Fruit fly (Drosophila melanogaster) whole organism, embryonic: ENCODE measurements around the gene SPoCk.

ENCODE experiments used
- Atf3 ChIP-seq: fragments of 200-800 bp; sonication (Bioruptor generic); optimal IDR thresholded peaks from 3 replicates; lab custom pipeline; 2016; ENCODE audit warnings: missing biosample characterization, missing genetic modification characterization
- BEAF-32 ChIP-seq: fragments of 200-800 bp; sonication (Bioruptor generic); optimal IDR thresholded peaks from 3 replicates; lab custom pipeline; 2017; ENCODE audit warnings: missing biosample characterization, missing genetic modification characterization, mild to moderate bottlenecking, moderate library complexity, missing genetic modification reagents
- Blimp-1 ChIP-seq: fragments of 200-800 bp; sonication (Bioruptor generic); optimal IDR thresholded peaks from 3 replicates; lab custom pipeline; 2018; ENCODE audit warnings: missing biosample characterization, missing genetic modification characterization, mild to moderate bottlenecking, moderate library complexity, missing genetic modification reagents
- CG10431 ChIP-seq: fragments of 200-800 bp; sonication (Bioruptor generic); optimal IDR thresholded peaks from 3 replicates; lab custom pipeline; 2018; ENCODE audit warnings: missing biosample characterization, mild to moderate bottlenecking, missing genetic modification characterization
- CG15601 ChIP-seq: fragments of 200-800 bp; sonication (Bioruptor generic); optimal IDR thresholded peaks from 3 replicates; lab custom pipeline; 2019; ENCODE audit warnings: missing biosample characterization, mild to moderate bottlenecking, missing genetic modification characterization, moderate library complexity
- CG17385 ChIP-seq: fragments of 200-800 bp; sonication (Bioruptor generic); optimal IDR thresholded peaks from 3 replicates; lab custom pipeline; 2018; ENCODE audit warnings: missing biosample characterization, mild to moderate bottlenecking, missing genetic modification characterization
- CG17568 ChIP-seq: fragments of 200-800 bp; sonication (Bioruptor generic); optimal IDR thresholded peaks from 2 replicates; lab custom pipeline; 2018; ENCODE audit warnings: missing biosample characterization, mild to moderate bottlenecking, missing genetic modification characterization, moderate library complexity
- CG2889 ChIP-seq: fragments of 200-800 bp; sonication (Bioruptor generic); IDR thresholded peaks from 3 replicates; pipeline ENCODE4 v1.3.6; 2022; ENCODE audit warnings: missing biosample characterization, missing genetic modification characterization
- CG34422 ChIP-seq: fragments of 200-800 bp; sonication (Bioruptor generic); IDR thresholded peaks from 3 replicates; pipeline ENCODE4 v1.3.6; 2022; ENCODE audit warnings: missing biosample characterization, missing genetic modification characterization
- CG4730 ChIP-seq: fragments of 200-800 bp; sonication (Bioruptor generic); IDR thresholded peaks from 2 replicates; pipeline ENCODE4 v1.3.6; 2022; ENCODE audit warnings: missing biosample characterization, missing genetic modification characterization
- CG5180 ChIP-seq: fragments of 200-800 bp; sonication (Bioruptor generic); optimal IDR thresholded peaks from 3 replicates; lab custom pipeline; 2017; ENCODE audit warnings: missing biosample characterization, missing genetic modification characterization, mild to moderate bottlenecking, moderate library complexity, missing genetic modification reagents
- CG5245 ChIP-seq: fragments of 200-800 bp; sonication (Bioruptor generic); optimal IDR thresholded peaks from 3 replicates; lab custom pipeline; 2016; ENCODE audit warnings: missing biosample characterization, missing genetic modification characterization
- CG6689 ChIP-seq: fragments of 200-800 bp; sonication (Bioruptor generic); IDR thresholded peaks from 2 replicates; pipeline ENCODE4 v1.3.6; 2022; ENCODE audit warnings: missing biosample characterization, missing genetic modification characterization
- CG7745 ChIP-seq: fragments of 200-800 bp; sonication (Bioruptor generic); optimal IDR thresholded peaks from 2 replicates; lab custom pipeline; 2018; ENCODE audit warnings: missing biosample characterization, mild to moderate bottlenecking, missing genetic modification characterization, moderate library complexity
- CG7839 ChIP-seq: fragments of 200-800 bp; sonication (Bioruptor generic); optimal IDR thresholded peaks from 3 replicates; lab custom pipeline; 2018; ENCODE audit warnings: missing biosample characterization, mild to moderate bottlenecking, missing genetic modification characterization, moderate library complexity
- CG8765 ChIP-seq: fragments of 200-800 bp; sonication (Bioruptor generic); IDR thresholded peaks from 2 replicates; pipeline ENCODE4 v1.3.6; 2022; ENCODE audit warnings: missing biosample characterization, missing genetic modification characterization
- CG8924 ChIP-seq: fragments of 200-800 bp; optimal IDR thresholded peaks from 3 replicates; lab custom pipeline; 2019; ENCODE audit warnings: missing biosample characterization, mild to moderate bottlenecking, missing genetic modification characterization, moderate library complexity
- CG8944 ChIP-seq: fragments of 200-800 bp; sonication (Bioruptor generic); optimal IDR thresholded peaks from 3 replicates; lab custom pipeline; 2016; ENCODE audit warnings: missing biosample characterization, missing genetic modification characterization
- CTCF ChIP-seq: fragments of 200-800 bp; sonication (Bioruptor generic); optimal IDR thresholded peaks from 2 replicates; lab custom pipeline; 2017; ENCODE audit warnings: missing biosample characterization, mild to moderate bottlenecking, missing genetic modification characterization, moderate library complexity
- CkIIα-i1 ChIP-seq: fragments of 200-800 bp; sonication (Bioruptor generic); IDR thresholded peaks from 2 replicates; pipeline ENCODE4 v1.3.6; 2022; ENCODE audit warnings: missing biosample characterization, missing genetic modification characterization
- Dad ChIP-seq: fragments of 200-800 bp; sonication (Bioruptor generic); optimal IDR thresholded peaks from 3 replicates; lab custom pipeline; 2016; ENCODE audit warnings: missing biosample characterization, missing genetic modification characterization
- Dip2 ChIP-seq: fragments of 200-800 bp; sonication (Bioruptor generic); IDR thresholded peaks from 2 replicates; pipeline ENCODE4 v1.3.6; 2022; ENCODE audit warnings: missing biosample characterization, missing genetic modification characterization
- HLH3B ChIP-seq: fragments of 200-800 bp; sonication (Bioruptor generic); IDR thresholded peaks from 2 replicates; pipeline ENCODE4 v1.3.6; 2022; ENCODE audit warnings: missing biosample characterization, missing genetic modification characterization
- HLH54F ChIP-seq: fragments of 200-800 bp; sonication (Bioruptor generic); optimal IDR thresholded peaks from 3 replicates; lab custom pipeline; 2016; ENCODE audit warnings: missing biosample characterization, missing genetic modification characterization
- Lhr ChIP-seq: fragments of 200-800 bp; sonication (Bioruptor generic); optimal IDR thresholded peaks from 3 replicates; lab custom pipeline; 2017; ENCODE audit warnings: mild to moderate bottlenecking, missing biosample characterization, missing genetic modification reagents, missing genetic modification characterization
- Lpt ChIP-seq: fragments of >200 bp; optimal IDR thresholded peaks from 2 replicates; lab custom pipeline; 2018; ENCODE audit warnings: missing biosample characterization, missing genetic modification characterization
- Ravus ChIP-seq: fragments of 200-800 bp; sonication (Bioruptor generic); IDR thresholded peaks from 2 replicates; pipeline ENCODE4 v1.3.6; 2022; ENCODE audit warnings: missing biosample characterization, missing genetic modification characterization
- Sin3A ChIP-seq: fragments of >200 bp; optimal IDR thresholded peaks from 2 replicates; lab custom pipeline; 2018
- YL-1 ChIP-seq: fragments of 200-800 bp; sonication (Bioruptor generic); optimal IDR thresholded peaks from 3 replicates; lab custom pipeline; 2017; ENCODE audit warnings: missing biosample characterization, mild to moderate bottlenecking, missing genetic modification characterization
- ap ChIP-seq: fragments of 200-800 bp; sonication (Bioruptor generic); IDR thresholded peaks from 2 replicates; pipeline ENCODE4 v1.3.6; 2022; ENCODE audit warnings: missing biosample characterization, missing genetic modification characterization
- btn ChIP-seq: fragments of 200-800 bp; sonication (Bioruptor generic); optimal IDR thresholded peaks from 2 replicates; lab custom pipeline; 2016; ENCODE audit warnings: missing biosample characterization, missing genetic modification characterization
- dm ChIP-seq: fragments of 200-800 bp; sonication (Bioruptor generic); optimal IDR thresholded peaks from 3 replicates; lab custom pipeline; 2016; ENCODE audit warnings: missing biosample characterization, missing genetic modification characterization
- exex ChIP-seq: fragments of 200-800 bp; sonication (Bioruptor generic); optimal IDR thresholded peaks from 4 replicates; lab custom pipeline; 2018; ENCODE audit warnings: missing biosample characterization, mild to moderate bottlenecking, missing genetic modification characterization, moderate library complexity
- fd3F ChIP-seq: fragments of 200-800 bp; sonication (Bioruptor generic); optimal IDR thresholded peaks from 2 replicates; lab custom pipeline; 2018; ENCODE audit warnings: missing biosample characterization, mild to moderate bottlenecking, missing genetic modification characterization, moderate library complexity
- fru ChIP-seq: fragments of >200 bp; optimal IDR thresholded peaks from 2 replicates; lab custom pipeline; 2017
- ind ChIP-seq: fragments of 200-800 bp; sonication (Bioruptor generic); optimal IDR thresholded peaks from 3 replicates; lab custom pipeline; 2016; ENCODE audit warnings: missing biosample characterization, missing genetic modification characterization
- inv ChIP-seq: fragments of 200-800 bp; sonication (Bioruptor generic); IDR thresholded peaks from 2 replicates; pipeline ENCODE4 v1.3.6; 2022; ENCODE audit warnings: missing biosample characterization, missing genetic modification characterization; ENCODE audit not compliant: partially characterized antibody
- klu ChIP-seq: fragments of 200-800 bp; sonication (Bioruptor generic); IDR thresholded peaks from 2 replicates; pipeline ENCODE4 v1.3.6; 2022; ENCODE audit warnings: missing biosample characterization, missing genetic modification characterization
- lilli ChIP-seq: fragments of 200-800 bp; sonication (Bioruptor generic); optimal IDR thresholded peaks from 3 replicates; lab custom pipeline; 2016; ENCODE audit warnings: missing biosample characterization, missing genetic modification characterization
- mirr ChIP-seq: fragments of 200-800 bp; sonication (Bioruptor generic); optimal IDR thresholded peaks from 3 replicates; lab custom pipeline; 2018; ENCODE audit warnings: missing biosample characterization, mild to moderate bottlenecking, missing genetic modification characterization
- org-1 ChIP-seq: fragments of 200-800 bp; sonication (Bioruptor generic); optimal IDR thresholded peaks from 2 replicates; lab custom pipeline; 2017; ENCODE audit warnings: missing biosample characterization, missing genetic modification characterization
- pita ChIP-seq: fragments of 200-800 bp; sonication (Bioruptor generic); optimal IDR thresholded peaks from 2 replicates; lab custom pipeline; 2017; ENCODE audit warnings: missing biosample characterization, mild to moderate bottlenecking, missing genetic modification characterization
- psq ChIP-seq: fragments of 200-800 bp; sonication (Bioruptor generic); optimal IDR thresholded peaks from 2 replicates; lab custom pipeline; 2017; ENCODE audit warnings: missing biosample characterization, missing genetic modification characterization
- sc ChIP-seq, 3 experiments: fragments of >200 bp in 2 of 3; fragments of 200-800 bp in 1 of 3; sonication (Bioruptor generic) in 1 of 3; optimal IDR thresholded peaks; 2 replicates in 2 of 3; 3 replicates in 1 of 3; lab custom pipeline; 2017; ENCODE audit warnings: mild to moderate bottlenecking in 1 of 3, missing biosample characterization in 1 of 3, missing genetic modification characterization in 1 of 3, missing genetic modification reagents in 1 of 3
- sens ChIP-seq: fragments of 200-800 bp; sonication (Bioruptor generic); peaks from one replicate; lab custom pipeline; 2016; ENCODE audit warnings: missing biosample characterization, missing genetic modification characterization
- shn ChIP-seq: fragments of 200-800 bp; sonication (Bioruptor generic); optimal IDR thresholded peaks from 3 replicates; lab custom pipeline; 2016; ENCODE audit warnings: missing biosample characterization, missing genetic modification characterization
- slbo ChIP-seq: fragments of 200-800 bp; sonication (Bioruptor generic); IDR thresholded peaks from 2 replicates; pipeline ENCODE4 v1.3.6; 2022; ENCODE audit warnings: missing biosample characterization, missing genetic modification characterization
- stwl ChIP-seq: fragments of 200-800 bp; sonication (Bioruptor generic); optimal IDR thresholded peaks from 3 replicates; lab custom pipeline; 2018; ENCODE audit warnings: missing biosample characterization, mild to moderate bottlenecking, missing genetic modification characterization, moderate library complexity
- sug ChIP-seq: fragments of 200-800 bp; optimal IDR thresholded peaks from 2 replicates; lab custom pipeline; 2019; ENCODE audit warnings: missing biosample characterization, mild to moderate bottlenecking, missing genetic modification characterization, moderate library complexity
- trem ChIP-seq: fragments of 200-800 bp; optimal IDR thresholded peaks from 3 replicates; lab custom pipeline; 2019; ENCODE audit warnings: missing biosample characterization, mild to moderate bottlenecking, missing genetic modification characterization, moderate library complexity

The SPoCk gene

DNA sequence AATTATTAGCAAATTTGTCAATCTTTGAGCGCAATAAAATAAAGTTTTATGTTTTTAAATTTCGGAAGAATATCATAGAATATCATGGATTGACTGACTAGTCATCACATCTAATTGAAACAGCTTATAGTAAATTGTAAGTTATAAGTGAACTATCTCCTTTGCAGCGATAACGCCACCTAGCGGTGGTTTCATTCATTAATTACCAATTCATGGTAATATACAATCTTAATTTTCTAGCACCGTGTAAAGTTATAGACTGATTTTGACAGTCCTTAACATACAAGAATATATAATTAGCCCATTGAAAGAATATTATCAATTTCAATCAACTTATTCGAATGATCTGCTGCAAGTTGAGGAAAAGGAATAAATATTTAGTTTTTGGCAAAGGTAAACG is 35.6 kb upstream of the SPoCk start:
- TF ChIP-seq CG17385 (GFP tag; lab: Kevin White, UChicago) = no peak
- TF ChIP-seq CG15601 = peak; percentile 93
- peak; percentile 88 for TF ChIP-seq CTCF (GFP tag; lab: Kevin White, UChicago)
- TF ChIP-seq stwl (tag; lab: Kevin White, UChicago) = peak; percentile 12
- TF ChIP-seq Dip2 (GFP tag; lab: Robert Waterston, UW) = peak; percentile 61

DNA sequence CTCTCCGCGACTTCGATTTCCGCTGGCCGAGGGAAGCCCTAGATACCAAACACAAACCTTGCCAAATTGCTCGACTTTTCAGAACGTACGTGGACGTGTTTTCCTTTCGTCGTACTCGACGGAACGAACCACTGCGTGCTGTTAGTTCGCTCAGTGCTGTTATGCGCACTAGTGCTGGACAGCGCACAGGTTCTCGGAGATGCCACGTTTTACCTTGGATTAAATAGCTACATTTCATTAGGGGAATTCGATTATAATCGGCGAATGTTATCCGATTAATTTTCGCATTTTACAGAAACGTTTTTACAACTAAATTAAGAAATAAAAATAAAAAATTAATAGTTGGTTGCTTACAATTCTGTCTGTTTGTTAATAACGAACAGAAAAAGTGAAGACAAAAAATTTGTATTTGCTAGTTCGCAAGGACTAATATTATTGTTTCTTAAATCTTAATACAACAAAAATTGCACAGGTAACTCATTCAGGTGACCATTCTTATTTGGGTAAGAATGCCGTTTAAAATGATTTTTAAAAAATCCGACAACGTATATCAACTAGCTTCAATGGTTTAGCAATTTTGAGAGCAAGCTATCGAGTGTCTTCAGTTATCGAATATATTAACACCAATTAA is 32.0 kb upstream of the SPoCk start, which contains the start of the genes ArfGAP3 and CG32452:
Gene ArfGAP3 (minus strand): TSS at position 441 of the 631 bp plus-strand sequence.
Gene CG32452 (plus strand): TSS at position 592 of the 631 bp plus-strand sequence.
- TF ChIP-seq fd3F (GFP tag; lab: Kevin White, UChicago) (peak; percentile 64), sc (optimal IDR thresholded peaks at IDR 0.05; lab: Kevin White, UChicago) (no peak), sc (GFP tag; optimal IDR thresholded peaks at IDR 0.05; lab: Kevin White, UChicago) (peak; percentile 34), lilli (GFP tag; lab: Kevin White, UChicago) (peak; percentile 86), pita (GFP tag; lab: Kevin White, UChicago) (no peak), CG4730 (GFP tag; lab: Robert Waterston, UW) (peak; percentile 41; the same call in 1 of the 2 replicates), BEAF-32 (GFP tag; lab: Kevin White, UChicago) (peak; percentile 75), CG8924 (tag; lab: Kevin White, UChicago) (peak; percentile 82), ind (peak; percentile 78), org-1 (no peak), trem (tag; lab: Kevin White, UChicago) (peak; percentile 76), CG2889 (GFP tag; lab: Robert Waterston, UW) (0 out of 3 replicates have a peak, but pooled peaks have one; percentile 37), Dad (GFP tag; lab: Kevin White, UChicago) (peak; percentile 48), sug (tag; lab: Kevin White, UChicago) (peak; percentile 73), fru (no peak), Lpt (GFP tag; lab: Kevin White, UChicago) (no peak), CG8944 (GFP tag; lab: Kevin White, UChicago) (peak; percentile 24), Sin3A (lab: Kevin White, UChicago) (peak; percentile 10), CkIIα-i1 (GFP tag; lab: Robert Waterston, UW) (no peak), CG7745 (tag; lab: Kevin White, UChicago) (no peak), psq (GFP tag; lab: Kevin White, UChicago) (no peak), dm (GFP tag; lab: Kevin White, UChicago) (peak; percentile 43), btn (GFP tag; lab: Kevin White, UChicago) (no peak), sens (GFP tag; lab: Kevin White, UChicago) (peak; percentile 93), CG34422 (GFP tag; lab: Robert Waterston, UW) (peak; percentile 47; the same call in 2 of the 3 replicates), Blimp-1 (GFP tag; lab: Kevin White, UChicago) (peak; percentile 68), CG5245 (GFP tag; lab: Kevin White, UChicago) (peak; percentile 30), HLH54F (GFP tag; lab: Kevin White, UChicago) (peak; percentile 68), exex (peak; percentile 47), CG10431 (no peak), ap (GFP tag; lab: Robert Waterston, UW) (peak; percentile 44), Ravus (GFP tag; lab: Robert Waterston, UW) (no peak), CG5180 (GFP tag; lab: Kevin White, UChicago) (peak; percentile 33), HLH3B (GFP tag; lab: Robert Waterston, UW) (peak; percentile 76), CG6689 (peak; percentile 76), shn (GFP tag; lab: Kevin White, UChicago) (peak; percentile 63), mirr (GFP tag; lab: Kevin White, UChicago) (peak; percentile 51), CG7839 (tag; lab: Kevin White, UChicago) (peak; percentile 72), YL-1 (peak; percentile 62), CG8765 (GFP tag; lab: Robert Waterston, UW) (peak; percentile 29; the same call in 1 of the 2 replicates), klu (GFP tag; lab: Robert Waterston, UW) (peak; percentile 63; the same call in 1 of the 2 replicates), Atf3 (GFP tag; lab: Kevin White, UChicago) (peak; percentile 38), Lhr (GFP tag; lab: Kevin White, UChicago) (peak; percentile 72), CG17568 (GFP tag; lab: Kevin White, UChicago) (no peak), inv (GFP tag; lab: Robert Waterston, UW) (peak; percentile 47), slbo (peak; percentile 77)
